Worm (Caenorhabditis elegans) whole organism, L3 larva: ENCODE results near the gene arrd-14.

Experiments
- R02D3.7 ChIP-seq: fragments of 150-350 bp; optimal IDR thresholded peaks from 2 replicates; lab custom pipeline; 2014; ENCODE audit warnings: missing biosample characterization, missing genetic modification characterization
- ama-1 ChIP-seq: fragments of 150-350 bp; optimal IDR thresholded peaks from 2 replicates; lab custom pipeline; 2018
- mml-1 ChIP-seq: fragments of 150-350 bp; sonication (generic microtip); optimal IDR thresholded peaks from 3 replicates; lab custom pipeline; 2014; ENCODE audit warnings: missing biosample characterization, missing genetic modification characterization
- nhr-237 ChIP-seq: fragments of 150-350 bp; optimal IDR thresholded peaks from 2 replicates; lab custom pipeline; 2014; ENCODE audit warnings: missing biosample characterization, missing genetic modification characterization
- nhr-76 ChIP-seq: fragments of 150-350 bp; sonication (generic microtip); optimal IDR thresholded peaks from 5 replicates; lab custom pipeline; 2014; ENCODE audit warnings: missing biosample characterization, missing genetic modification characterization
- pha-4 ChIP-seq: fragments of 150-350 bp; optimal IDR thresholded peaks from 2 replicates; lab custom pipeline; 2014; ENCODE audit warnings: missing biosample characterization, missing genetic modification reagents, missing genetic modification characterization
- sea-2 ChIP-seq: fragments of 150-350 bp; sonication (generic microtip); optimal IDR thresholded peaks from 4 replicates; lab custom pipeline; 2014; ENCODE audit warnings: missing biosample characterization, missing genetic modification reagents, missing genetic modification characterization
- zag-1 ChIP-seq: fragments of 150-350 bp; optimal IDR thresholded peaks from 2 replicates; lab custom pipeline; 2014; ENCODE audit warnings: missing biosample characterization, missing genetic modification characterization

DNA sequence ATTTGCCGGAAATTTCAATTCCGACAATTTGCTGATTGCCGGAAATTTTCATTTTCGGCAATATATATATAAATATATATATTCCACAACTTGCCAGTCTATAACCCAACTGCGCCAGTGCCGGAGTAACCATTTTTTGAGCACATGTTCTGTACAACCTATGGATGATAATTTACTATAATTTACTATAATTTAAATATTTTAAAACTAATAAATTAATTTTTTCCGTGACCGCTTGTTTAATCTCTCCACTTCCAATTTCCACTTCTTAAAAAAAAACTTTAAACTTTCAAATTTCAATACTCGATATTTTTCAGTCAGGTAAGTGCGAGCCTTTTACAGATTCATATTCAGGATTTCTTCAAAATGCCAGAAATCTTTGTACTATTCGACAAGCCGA is 13.8 kb downstream of the arrd-14 start, which contains the start of gene arrd-12:
- TF ChIP-seq mml-1 (tag; lab: Kevin White, UChicago) (no peak), zag-1 (tag; lab: Kevin White, UChicago) (no peak), ama-1 (lab: Kevin White, UChicago) (no peak), nhr-76 (no peak), R02D3.7 (tag; lab: Kevin White, UChicago) (no peak), nhr-237 (tag; lab: Kevin White, UChicago) (no peak), pha-4 (no peak), sea-2 (GFP tag; lab: Kevin White, UChicago) (no peak)
